Fruit fly (Drosophila melanogaster) whole organism, prepupa: ENCODE data around the gene Drsl1.

ENCODE experiments used
- CG11902 ChIP-seq: fragments of 200-800 bp; sonication (Bioruptor generic); optimal IDR thresholded peaks from 3 replicates; lab custom pipeline; 2016; ENCODE audit warnings: missing biosample characterization, missing genetic modification characterization
- CG3032 ChIP-seq: fragments of 200-800 bp; optimal IDR thresholded peaks from 2 replicates; lab custom pipeline; 2019; ENCODE audit warnings: missing biosample characterization, mild to moderate bottlenecking, missing genetic modification characterization, moderate library complexity
- Eip78C ChIP-seq: fragments of 200-800 bp; sonication (Bioruptor generic); peaks from one replicate; lab custom pipeline; 2016; ENCODE audit warnings: missing biosample characterization, missing genetic modification characterization
- Hr4 ChIP-seq: fragments of 200-800 bp; sonication (Bioruptor generic); optimal IDR thresholded peaks from 3 replicates; lab custom pipeline; 2016; ENCODE audit warnings: missing biosample characterization, missing genetic modification characterization
- Lpt ChIP-seq: fragments of 200-800 bp; sonication (Bioruptor generic); optimal IDR thresholded peaks from 3 replicates; lab custom pipeline; 2016; ENCODE audit warnings: missing biosample characterization, missing genetic modification characterization
- Sox14 ChIP-seq: fragments of 200-800 bp; sonication (Bioruptor generic); optimal IDR thresholded peaks from 3 replicates; lab custom pipeline; 2016; ENCODE audit warnings: missing biosample characterization, missing genetic modification characterization
- achi ChIP-seq: fragments of 200-800 bp; sonication (Bioruptor generic); optimal IDR thresholded peaks from 3 replicates; lab custom pipeline; 2016; ENCODE audit warnings: missing biosample characterization, missing genetic modification characterization
- eg ChIP-seq: fragments of 200-800 bp; sonication (Bioruptor generic); IDR thresholded peaks from 3 replicates; pipeline ENCODE4 v1.3.6; 2022; ENCODE audit warnings: missing biosample characterization, missing genetic modification characterization
- ss ChIP-seq, 2 experiments: fragments of 200-800 bp; sonication (Bioruptor generic); optimal IDR thresholded peaks; 2 replicates in 1 of 2; 3 replicates in 1 of 2; lab custom pipeline; 2017 to 2018; ENCODE audit warnings: mild to moderate bottlenecking in 2 of 2, missing biosample characterization in 2 of 2, missing genetic modification characterization in 2 of 2, moderate library complexity in 1 of 2
- topi ChIP-seq: fragments of 200-800 bp; sonication (Bioruptor generic); optimal IDR thresholded peaks from 3 replicates; lab custom pipeline; 2016; ENCODE audit warnings: missing biosample characterization, missing genetic modification characterization

DNA sequence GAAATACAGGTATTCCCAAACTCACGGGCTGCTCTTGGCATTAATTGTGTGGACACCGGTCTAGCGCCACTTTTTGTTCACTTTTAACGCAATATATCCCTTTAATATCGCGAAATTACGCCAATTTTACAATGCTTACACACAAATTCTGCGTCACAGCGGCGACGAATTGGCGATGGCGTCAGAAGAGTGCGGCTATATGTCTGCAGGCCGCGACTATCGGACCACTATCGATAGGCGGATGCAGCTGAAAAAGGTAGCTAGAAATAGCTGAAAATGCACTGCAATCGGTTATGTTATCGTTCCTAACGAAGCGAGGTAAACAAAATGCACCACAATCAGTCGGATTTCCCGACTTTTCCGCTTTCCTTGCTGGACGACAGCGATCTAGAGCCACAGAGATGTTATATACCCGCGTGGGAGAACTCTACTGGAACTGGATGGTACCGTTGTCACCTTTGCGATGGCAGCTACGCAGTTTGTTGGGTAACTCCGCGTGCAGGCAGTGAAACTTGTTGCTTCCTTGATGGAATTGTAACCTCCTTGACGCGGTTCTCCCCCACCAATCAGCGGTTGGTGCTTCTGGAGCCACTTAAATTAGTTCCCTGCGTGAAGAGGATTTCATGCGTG is 38.5 kb upstream of the Drsl1 start, which contains the start of the genes Ythdc1 and CG12010:
- TF ChIP-seq topi = no peak
- no peak for TF ChIP-seq Lpt (GFP tag; lab: Kevin White, UChicago)
- no peak for TF ChIP-seq Eip78C (GFP tag; lab: Kevin White, UChicago)
- TF ChIP-seq achi (GFP tag; lab: Kevin White, UChicago) = no peak
- TF ChIP-seq eg = no peak
- TF ChIP-seq Hr4 = no peak
- no peak for TF ChIP-seq ss (GFP tag; optimal IDR thresholded peaks at IDR 0.05; lab: Kevin White, UChicago)
- TF ChIP-seq Sox14 (GFP tag; lab: Kevin White, UChicago) = no peak
- TF ChIP-seq CG11902 (GFP tag; lab: Kevin White, UChicago) = no peak
- peak; percentile 20 for TF ChIP-seq CG3032
